Worm (Caenorhabditis elegans): ENCODE results near the gene cyk-1.

Gene cyk-1

ce11 chrIII:7020500-7020899, 8.5 kb downstream of the cyk-1 start, which contains the start of gene col-8:
col-8 (minus strand) TSS chrIII:7020600.
- TF ChIP-seq fkh-10 (GFP tag; optimal IDR thresholded peaks at IDR 0.05), result no peak
- no peak for TF ChIP-seq tlp-1 (tag; optimal IDR thresholded peaks at IDR 0.05)
- TF ChIP-seq mef-2 (tag; optimal IDR thresholded peaks at IDR 0.05), result no peak
- TF ChIP-seq zip-4 (GFP tag; optimal IDR thresholded peaks at IDR 0.05), result no peak
- TF ChIP-seq C16A3.4 (tag; optimal IDR thresholded peaks at IDR 0.05), result no peak

ce11 chrIII:7019724-7020123, 9.3 kb downstream of the cyk-1 start:
- TF ChIP-seq nhr-90 (tag; optimal IDR thresholded peaks at IDR 0.05; ENCODE audit: poor library complexity) (no peak), ztf-4 (tag; optimal IDR thresholded peaks at IDR 0.05) (no peak), nhr-28 (tag; optimal IDR thresholded peaks at IDR 0.05) (no peak), ceh-63 (GFP tag; optimal IDR thresholded peaks at IDR 0.05) (no peak), egl-13 (tag; optimal IDR thresholded peaks at IDR 0.05) (no peak), ama-1 (optimal IDR thresholded peaks at IDR 0.05) (no peak), egl-27 (tag; optimal IDR thresholded peaks at IDR 0.05) (no peak), nhr-71 (tag; optimal IDR thresholded peaks at IDR 0.05) (no peak), C16A3.4 (tag; optimal IDR thresholded peaks at IDR 0.05) (no peak), blmp-1 (tag; optimal IDR thresholded peaks at IDR 0.05) (no peak), ztf-11 (tag; optimal IDR thresholded peaks at IDR 0.05) (no peak), lin-13 (GFP tag; optimal IDR thresholded peaks at IDR 0.05) (no peak), nhr-85 (tag) (no peak), nhr-47 (tag; optimal IDR thresholded peaks at IDR 0.05) (no peak), dpl-1 (GFP tag; optimal IDR thresholded peaks at IDR 0.05) (no peak), hlh-4 (tag; optimal IDR thresholded peaks at IDR 0.05) (no peak), zag-1 (tag; optimal IDR thresholded peaks at IDR 0.05) (no peak), ceh-8 (GFP tag; optimal IDR thresholded peaks at IDR 0.05) (no peak), unc-86 (tag; optimal IDR thresholded peaks at IDR 0.05) (no peak), efl-1 (optimal IDR thresholded peaks at IDR 0.05) (no peak), efl-1 (GFP tag; optimal IDR thresholded peaks at IDR 0.05 in 1 of 2) (no peak)

ce11 chrIII:7013764-7014163, 15.2 kb downstream of the cyk-1 start:
- TF ChIP-seq unc-130 (tag; optimal IDR thresholded peaks at IDR 0.05) (no peak), nhr-20 (tag; optimal IDR thresholded peaks at IDR 0.05) (no peak), C04F5.9 (tag; optimal IDR thresholded peaks at IDR 0.05) (no peak), fkh-10 (GFP tag; optimal IDR thresholded peaks at IDR 0.05) (no peak), mep-1 (tag; optimal IDR thresholded peaks at IDR 0.05) (no peak), vab-15 (tag; optimal IDR thresholded peaks at IDR 0.05) (no peak), mab-9 (GFP tag; IDR thresholded peaks at IDR 0.05) (no peak)

DNA sequence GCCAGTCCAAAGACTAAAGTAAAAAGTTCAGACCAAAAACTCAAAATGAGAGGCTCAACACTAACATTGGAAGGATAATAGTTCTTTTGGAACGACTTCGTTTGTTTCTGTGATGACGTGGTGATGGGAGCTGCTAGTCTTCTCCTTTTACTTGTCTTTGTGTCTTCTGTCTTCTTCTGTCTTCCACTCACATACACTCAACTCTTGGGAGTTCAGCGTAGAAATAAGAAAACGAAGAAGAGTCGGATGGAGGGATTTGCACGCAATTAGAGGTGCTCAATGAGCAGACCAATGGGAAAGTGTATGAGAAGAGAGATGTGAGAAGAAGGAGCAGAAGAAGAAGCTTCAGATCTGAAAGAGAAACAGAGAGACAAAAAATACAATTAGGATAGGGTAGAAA, 16.9 kb downstream of the cyk-1 start:
- TF ChIP-seq lin-15B (tag; optimal IDR thresholded peaks at IDR 0.05) (no peak), ama-1 (optimal IDR thresholded peaks at IDR 0.05) (no peak), nhr-12 (tag; optimal IDR thresholded peaks at IDR 0.05) (no peak), fkh-4 (tag; optimal IDR thresholded peaks at IDR 0.05; ENCODE audit: borderline replicate concordance) (no peak), snpc-4 (tag; optimal IDR thresholded peaks at IDR 0.05) (no peak), efl-1 (optimal IDR thresholded peaks at IDR 0.05) (no peak), efl-1 (GFP tag; optimal IDR thresholded peaks at IDR 0.05 in 1 of 2) (peak in 1 of 2 experiments; percentile 57), jun-1 (tag; optimal IDR thresholded peaks at IDR 0.05) (no peak), lin-14 (GFP tag; optimal IDR thresholded peaks at IDR 0.05) (peak; percentile 52), hpl-2 (GFP tag; optimal IDR thresholded peaks at IDR 0.05) (no peak), nhr-11 (tag; optimal IDR thresholded peaks at IDR 0.05) (no peak)
